Fruit fly (Drosophila melanogaster) whole organism, embryonic: Measurements from ENCODE around the gene CG13991.
A peak's percentile ranks its signal among the peaks of the same experiment; 100 is the strongest.

Source experiments
- CG10431 ChIP-seq: fragments of 200-800 bp; sonication (Bioruptor generic); optimal IDR thresholded peaks from 3 replicates; lab custom pipeline; 2018; ENCODE audit warnings: missing biosample characterization, mild to moderate bottlenecking, missing genetic modification characterization
- CG11247 ChIP-seq: fragments of 200-800 bp; sonication (Bioruptor generic); IDR thresholded peaks from 2 replicates; pipeline ENCODE4 v1.3.6; 2022; ENCODE audit warnings: missing biosample characterization, missing genetic modification characterization
- CG12155 ChIP-seq: fragments of 200-800 bp; sonication (Bioruptor generic); optimal IDR thresholded peaks from 3 replicates; lab custom pipeline; 2016; ENCODE audit warnings: missing biosample characterization, missing genetic modification characterization
- CG14710 ChIP-seq: fragments of 200-800 bp; sonication (Bioruptor generic); optimal IDR thresholded peaks from 3 replicates; lab custom pipeline; 2019; ENCODE audit warnings: missing biosample characterization, mild to moderate bottlenecking, missing genetic modification characterization, moderate library complexity
- CG14860 ChIP-seq: fragments of 200-800 bp; sonication (Bioruptor generic); IDR thresholded peaks from 3 replicates; pipeline ENCODE4 v1.3.6; 2022; ENCODE audit warnings: missing biosample characterization, missing genetic modification characterization; ENCODE audit not compliant: partially characterized antibody
- CG15696 ChIP-seq: fragments of 200-800 bp; sonication (Bioruptor generic); optimal IDR thresholded peaks from 2 replicates; lab custom pipeline; 2019; ENCODE audit warnings: missing biosample characterization, mild to moderate bottlenecking, missing genetic modification characterization, moderate library complexity
- CG1603 ChIP-seq: fragments of 200-800 bp; sonication (Bioruptor generic); optimal IDR thresholded peaks from 2 replicates; lab custom pipeline; 2019; ENCODE audit warnings: missing biosample characterization, mild to moderate bottlenecking, missing genetic modification characterization, moderate library complexity
- CG17912 ChIP-seq: fragments of 200-800 bp; sonication (Bioruptor generic); optimal IDR thresholded peaks from 2 replicates; lab custom pipeline; 2018; ENCODE audit warnings: missing biosample characterization, mild to moderate bottlenecking, missing genetic modification characterization
- CG1792 ChIP-seq: fragments of 200-800 bp; sonication (Bioruptor generic); optimal IDR thresholded peaks from 2 replicates; lab custom pipeline; 2016; ENCODE audit warnings: missing biosample characterization, missing genetic modification characterization
- CG18262 ChIP-seq: fragments of 200-800 bp; optimal IDR thresholded peaks from 3 replicates; lab custom pipeline; 2019; ENCODE audit warnings: missing biosample characterization, mild to moderate bottlenecking, missing genetic modification characterization, moderate library complexity
- CG18599 ChIP-seq: fragments of 200-800 bp; sonication (Bioruptor generic); optimal IDR thresholded peaks from 3 replicates; lab custom pipeline; 2017; ENCODE audit warnings: missing biosample characterization, missing genetic modification characterization, mild to moderate bottlenecking, moderate library complexity, missing genetic modification reagents
- CG32772 ChIP-seq: fragments of 200-800 bp; sonication (Bioruptor generic); IDR thresholded peaks from 2 replicates; pipeline ENCODE4 v1.3.6; 2022; ENCODE audit warnings: missing biosample characterization, missing genetic modification characterization
- CG3726 ChIP-seq: fragments of 200-800 bp; sonication (Bioruptor generic); IDR thresholded peaks from 3 replicates; pipeline ENCODE4, ENCODE4 v1.3.6; 2022; ENCODE audit warnings: missing biosample characterization, missing genetic modification characterization
- CG3838 ChIP-seq: fragments of 200-800 bp; sonication (Bioruptor generic); optimal IDR thresholded peaks from 3 replicates; lab custom pipeline; 2016; ENCODE audit warnings: missing biosample characterization, missing genetic modification characterization
- CG4424 ChIP-seq: fragments of 200-800 bp; sonication (Bioruptor generic); optimal IDR thresholded peaks from 3 replicates; lab custom pipeline; 2016; ENCODE audit warnings: missing biosample characterization, missing genetic modification characterization
- CG6854 ChIP-seq: fragments of 200-800 bp; sonication (Bioruptor generic); optimal IDR thresholded peaks from 3 replicates; lab custom pipeline; 2017; ENCODE audit warnings: missing biosample characterization, mild to moderate bottlenecking, missing genetic modification characterization
- CG8388 ChIP-seq: fragments of 200-800 bp; sonication (Bioruptor generic); optimal IDR thresholded peaks from 2 replicates; lab custom pipeline; 2019; ENCODE audit warnings: missing biosample characterization, mild to moderate bottlenecking, missing genetic modification characterization, moderate library complexity
- CrebB ChIP-seq: fragments of 200-800 bp; sonication (Bioruptor generic); optimal IDR thresholded peaks from 3 replicates; lab custom pipeline; 2018; ENCODE audit warnings: missing biosample characterization, mild to moderate bottlenecking, missing genetic modification characterization
- E2f1 ChIP-seq: fragments of 200-800 bp; sonication (Bioruptor generic); IDR thresholded peaks from 2 replicates; pipeline ENCODE4 v1.3.6; 2022; ENCODE audit warnings: missing biosample characterization, missing genetic modification characterization
- Fer1 ChIP-seq: fragments of 200-800 bp; sonication (Bioruptor generic); optimal IDR thresholded peaks from 2 replicates; lab custom pipeline; 2017; ENCODE audit warnings: missing biosample characterization, mild to moderate bottlenecking, missing genetic modification characterization
- HmgD ChIP-seq: fragments of 200-800 bp; sonication (Bioruptor generic); optimal IDR thresholded peaks from 3 replicates; lab custom pipeline; 2016; ENCODE audit warnings: missing biosample characterization, missing genetic modification characterization
- Hr78 ChIP-seq, 2 experiments: fragments of 200-800 bp in 1 of 2; fragments of >200 bp in 1 of 2; sonication (Bioruptor generic) in 1 of 2; optimal IDR thresholded peaks; 2 replicates each; lab custom pipeline; 2017 to 2019; ENCODE audit warnings: missing biosample characterization in 2 of 2, missing genetic modification characterization in 2 of 2, mild to moderate bottlenecking in 1 of 2, moderate library complexity in 1 of 2
- Hsf ChIP-seq: fragments of 200-800 bp; sonication (Bioruptor generic); optimal IDR thresholded peaks from 3 replicates; lab custom pipeline; 2016; ENCODE audit warnings: missing biosample characterization, missing genetic modification characterization
- Jarid2 ChIP-seq: fragments of 200-800 bp; sonication (Bioruptor generic); optimal IDR thresholded peaks from 3 replicates; lab custom pipeline; 2017; ENCODE audit warnings: mild to moderate bottlenecking, missing biosample characterization, missing genetic modification reagents, missing genetic modification characterization
- Meics ChIP-seq: fragments of 200-800 bp; sonication (Bioruptor generic); optimal IDR thresholded peaks from 2 replicates; lab custom pipeline; 2017; ENCODE audit warnings: missing biosample characterization, mild to moderate bottlenecking, missing genetic modification characterization
- NC2β ChIP-seq: fragments of 200-800 bp; sonication (Bioruptor generic); optimal IDR thresholded peaks from 2 replicates; lab custom pipeline; 2016; ENCODE audit warnings: missing biosample characterization, missing genetic modification characterization
- NFAT ChIP-seq: fragments of 200-800 bp; sonication (Bioruptor generic); IDR thresholded peaks from 2 replicates; pipeline ENCODE4 v1.3.6; 2022; ENCODE audit warnings: missing biosample characterization, missing genetic modification characterization
- Opbp ChIP-seq: fragments of 200-800 bp; sonication (Bioruptor generic); IDR thresholded peaks from 3 replicates; pipeline ENCODE4 v1.3.6; 2022; ENCODE audit warnings: missing biosample characterization, missing genetic modification characterization; ENCODE audit not compliant: partially characterized antibody
- Ravus ChIP-seq: fragments of 200-800 bp; sonication (Bioruptor generic); IDR thresholded peaks from 2 replicates; pipeline ENCODE4 v1.3.6; 2022; ENCODE audit warnings: missing biosample characterization, missing genetic modification characterization
- Side ChIP-seq: fragments of 200-800 bp; sonication (Bioruptor generic); optimal IDR thresholded peaks from 2 replicates; lab custom pipeline; 2016; ENCODE audit warnings: missing biosample characterization, missing genetic modification characterization
- Sry-β ChIP-seq: fragments of 200-800 bp; sonication (Bioruptor generic); optimal IDR thresholded peaks from 2 replicates; lab custom pipeline; 2018; ENCODE audit warnings: missing biosample characterization, mild to moderate bottlenecking, missing genetic modification characterization, moderate library complexity
- YL-1 ChIP-seq: fragments of 200-800 bp; sonication (Bioruptor generic); optimal IDR thresholded peaks from 3 replicates; lab custom pipeline; 2017; ENCODE audit warnings: missing biosample characterization, mild to moderate bottlenecking, missing genetic modification characterization
- ase ChIP-seq: fragments of 200-800 bp; sonication (Bioruptor generic); IDR thresholded peaks from 3 replicates; pipeline ENCODE4 v1.3.6; 2022; ENCODE audit warnings: missing biosample characterization, missing genetic modification characterization
- bsh ChIP-seq, 2 experiments: fragments of 200-800 bp; sonication (Bioruptor generic); optimal IDR thresholded peaks; 2 replicates each; lab custom pipeline; 2017 to 2018; ENCODE audit warnings: mild to moderate bottlenecking in 2 of 2, missing biosample characterization in 2 of 2, missing genetic modification characterization in 2 of 2, moderate library complexity in 1 of 2
- gem ChIP-seq: fragments of 200-800 bp; sonication (Bioruptor generic); optimal IDR thresholded peaks from 2 replicates; lab custom pipeline; 2019; ENCODE audit warnings: missing biosample characterization, mild to moderate bottlenecking, missing genetic modification characterization, moderate library complexity
- grn ChIP-seq: fragments of 200-800 bp; sonication (Bioruptor generic); optimal IDR thresholded peaks from 3 replicates; lab custom pipeline; 2017; ENCODE audit warnings: missing biosample characterization, missing genetic modification characterization
- luna ChIP-seq: fragments of 200-800 bp; sonication (Bioruptor generic); optimal IDR thresholded peaks from 2 replicates; lab custom pipeline; 2016; ENCODE audit warnings: missing biosample characterization, missing genetic modification characterization
- mirr ChIP-seq: fragments of 200-800 bp; sonication (Bioruptor generic); optimal IDR thresholded peaks from 3 replicates; lab custom pipeline; 2018; ENCODE audit warnings: missing biosample characterization, mild to moderate bottlenecking, missing genetic modification characterization
- onecut ChIP-seq: fragments of 200-800 bp; sonication (Bioruptor generic); IDR thresholded peaks from 2 replicates; pipeline ENCODE4 v1.3.6; 2022; ENCODE audit warnings: missing biosample characterization, missing genetic modification characterization
- pfk ChIP-seq: fragments of 200-800 bp; sonication (Bioruptor generic); optimal IDR thresholded peaks from 2 replicates; lab custom pipeline; 2018; ENCODE audit warnings: missing biosample characterization, mild to moderate bottlenecking, missing genetic modification characterization, moderate library complexity
- phol ChIP-seq: fragments of 200-800 bp; sonication (Bioruptor generic); optimal IDR thresholded peaks from 3 replicates; lab custom pipeline; 2018; ENCODE audit warnings: missing biosample characterization, mild to moderate bottlenecking, missing genetic modification characterization, moderate library complexity
- repo ChIP-seq: fragments of 200-800 bp; sonication (Bioruptor generic); optimal IDR thresholded peaks from 2 replicates; lab custom pipeline; 2016; ENCODE audit warnings: missing biosample characterization, missing genetic modification characterization
- rib ChIP-seq: fragments of 200-800 bp; sonication (Bioruptor generic); IDR thresholded peaks from 2 replicates; pipeline ENCODE4 v1.3.6; 2022; ENCODE audit warnings: missing biosample characterization, missing genetic modification characterization
- tio ChIP-seq: fragments of 200-800 bp; sonication (Bioruptor generic); optimal IDR thresholded peaks from 2 replicates; lab custom pipeline; 2017; ENCODE audit warnings: missing biosample characterization, missing genetic modification characterization, inconsistent platforms
- ttk ChIP-seq: fragments of 200-800 bp; sonication (Bioruptor generic); IDR thresholded peaks from 2 replicates; pipeline ENCODE4 v2.1.2; 2022; ENCODE audit warnings: missing biosample characterization, missing genetic modification characterization
- tx ChIP-seq: fragments of 200-800 bp; sonication (Bioruptor generic); optimal IDR thresholded peaks from 2 replicates; lab custom pipeline; 2016; ENCODE audit warnings: missing biosample characterization, missing genetic modification characterization
- zfh1 ChIP-seq: fragments of 200-800 bp; sonication (Bioruptor generic); IDR thresholded peaks from 3 replicates; pipeline ENCODE4 v1.3.6; 2022; ENCODE audit warnings: missing biosample characterization, missing genetic modification characterization
- zfh2 ChIP-seq: fragments of 200-800 bp; sonication (Bioruptor generic); optimal IDR thresholded peaks from 2 replicates; lab custom pipeline; 2016; ENCODE audit warnings: missing biosample characterization, missing genetic modification characterization

Gene CG13991

dm6 chr2L:6098479-6099269, 40.5 kb upstream of the CG13991 start, which contains the start of gene CG9175 (continued):
- TF ChIP-seq Jarid2 (GFP tag; lab: Kevin White, UChicago) = no peak
- TF ChIP-seq phol (tag; lab: Kevin White, UChicago) = peak; percentile 51
- no peak for TF ChIP-seq grn (GFP tag; lab: Kevin White, UChicago)
- TF ChIP-seq zfh2 (GFP tag; lab: Kevin White, UChicago) = peak; percentile 41
- peak; percentile 42 for TF ChIP-seq Meics (GFP tag; lab: Kevin White, UChicago)
- peak; percentile 49; the same call in 1 of the 2 replicates for TF ChIP-seq NFAT (GFP tag; lab: Robert Waterston, UW)
- TF ChIP-seq tio (GFP tag; lab: Kevin White, UChicago) = no peak
- TF ChIP-seq zfh1 (GFP tag; lab: Robert Waterston, UW) = peak; percentile 4; the same call in 1 of the 3 replicates
- peak; percentile 33; the same call in 1 of the 2 replicates for TF ChIP-seq rib
- TF ChIP-seq Fer1 (GFP tag; lab: Kevin White, UChicago) = peak; percentile 58
- peak; percentile 87 for TF ChIP-seq CG14860 (GFP tag; lab: Robert Waterston, UW)
- peak; percentile 15 for TF ChIP-seq CG1792 (GFP tag; lab: Kevin White, UChicago)
- TF ChIP-seq CG1603 (tag; lab: Kevin White, UChicago) = peak; percentile 90
- TF ChIP-seq CG8388 (GFP tag; lab: Kevin White, UChicago) = peak; percentile 40
- peak; percentile 32 for TF ChIP-seq CG6854 (GFP tag; lab: Kevin White, UChicago)
- TF ChIP-seq ttk (GFP tag; lab: Robert Waterston, UW) = no peak
- peak in 1 of 2 experiments; percentile 24 for TF ChIP-seq bsh (GFP tag; optimal IDR thresholded peaks at IDR 0.05; lab: Kevin White, UChicago)
- TF ChIP-seq Hsf (GFP tag; lab: Kevin White, UChicago) = peak; percentile 26
- no peak for TF ChIP-seq CG32772 (GFP tag; lab: Robert Waterston, UW)
- peak; percentile 97 for TF ChIP-seq Opbp
- TF ChIP-seq CG17912 (GFP tag; lab: Kevin White, UChicago) = peak; percentile 63
- TF ChIP-seq CG10431 (GFP tag; lab: Kevin White, UChicago) = no peak
- TF ChIP-seq tx = peak; percentile 39
- TF ChIP-seq YL-1 (GFP tag; lab: Kevin White, UChicago) = peak; percentile 94
- peak; percentile 33 for TF ChIP-seq CG12155 (GFP tag; lab: Kevin White, UChicago)
- no peak for TF ChIP-seq CG3838 (GFP tag; lab: Kevin White, UChicago)
- peak; percentile 35 for TF ChIP-seq Sry-β (GFP tag; lab: Kevin White, UChicago)
- peak; percentile 31 for TF ChIP-seq Side (GFP tag; lab: Kevin White, UChicago)
- TF ChIP-seq Hr78 (GFP tag; optimal IDR thresholded peaks at IDR 0.05; lab: Kevin White, UChicago) = no peak
- TF ChIP-seq CG18599 (GFP tag; lab: Kevin White, UChicago) = peak; percentile 32
- no peak for TF ChIP-seq repo (GFP tag; lab: Kevin White, UChicago)
- TF ChIP-seq CG11247 (GFP tag; lab: Robert Waterston, UW) = 0 out of 2 replicates have a peak, but pooled peaks have one; percentile 13
- TF ChIP-seq mirr (GFP tag; lab: Kevin White, UChicago) = peak; percentile 43
- peak; percentile 73 for TF ChIP-seq NC2β (GFP tag; lab: Kevin White, UChicago)
- TF ChIP-seq CG3726 (GFP tag; lab: Robert Waterston, UW) = no peak
- TF ChIP-seq Ravus = no peak
- no peak for TF ChIP-seq ase (GFP tag; lab: Robert Waterston, UW)
- TF ChIP-seq CrebB (tag; lab: Kevin White, UChicago) = peak; percentile 42
- TF ChIP-seq CG4424 (GFP tag; lab: Kevin White, UChicago) = peak; percentile 42
- TF ChIP-seq E2f1 = no peak
- peak; percentile 5 for TF ChIP-seq luna (GFP tag; lab: Kevin White, UChicago)
- TF ChIP-seq gem = peak; percentile 4
- peak; percentile 35 for TF ChIP-seq pfk (GFP tag; lab: Kevin White, UChicago)
- TF ChIP-seq HmgD (GFP tag; lab: Kevin White, UChicago) = peak; percentile 73
- peak; percentile 3 for TF ChIP-seq CG15696
- TF ChIP-seq CG18262 (tag; lab: Kevin White, UChicago) = peak; percentile 22
- peak; percentile 76 for TF ChIP-seq CG14710 (tag; lab: Kevin White, UChicago)
- TF ChIP-seq onecut = peak; percentile 64; the same call in 1 of the 2 replicates
